Worm (Caenorhabditis elegans): Measurements from ENCODE around the gene C07H6.9.

C07H6.9 gene

ce11 chrIII:7520672-7521071, 21.4 kb upstream of the C07H6.9 start, which contains the start of the genes cux-7 and C07H6.2 (continued):
- TF ChIP-seq swsn-7 (tag; optimal IDR thresholded peaks at IDR 0.05) (peak; percentile 98), snpc-4 (tag; optimal IDR thresholded peaks at IDR 0.05) (peak; percentile 90), unc-62 (GFP tag; optimal IDR thresholded peaks at IDR 0.05) (no peak), ceh-8 (GFP tag; optimal IDR thresholded peaks at IDR 0.05) (peak; percentile 97), mdl-1 (tag; optimal IDR thresholded peaks at IDR 0.05) (peak; percentile 13 to 91), nhr-84 (tag; optimal IDR thresholded peaks at IDR 0.05) (no peak), sptf-1 (tag; optimal IDR thresholded peaks at IDR 0.05) (no peak), ztf-11 (tag; optimal IDR thresholded peaks at IDR 0.05) (peak in 1 of 2 experiments; percentile 100), unc-30 (tag; optimal IDR thresholded peaks at IDR 0.05) (no peak), nhr-77 (tag; optimal IDR thresholded peaks at IDR 0.05) (peak; percentile 63), hlh-4 (tag; optimal IDR thresholded peaks at IDR 0.05) (peak; percentile 97), aha-1 (tag; optimal IDR thresholded peaks at IDR 0.05) (no peak), egl-27 (tag; optimal IDR thresholded peaks at IDR 0.05) (no peak), C16A3.4 (tag; optimal IDR thresholded peaks at IDR 0.05) (peak; percentile 92), xbp-1 (tag; optimal IDR thresholded peaks at IDR 0.05) (peak; percentile 97), pqm-1 (tag; optimal IDR thresholded peaks at IDR 0.05) (no peak), lin-35 (GFP tag; optimal IDR thresholded peaks at IDR 0.05) (peak; percentile 89 to 90), egl-13 (tag; optimal IDR thresholded peaks at IDR 0.05) (peak; percentile 99), fkh-4 (tag; optimal IDR thresholded peaks at IDR 0.05; ENCODE audit: borderline replicate concordance) (peak; percentile 100), ama-1 (optimal IDR thresholded peaks at IDR 0.05) (peak; percentile 62), mef-2 (tag; optimal IDR thresholded peaks at IDR 0.05) (peak; percentile 64), elt-3 (tag; optimal IDR thresholded peaks at IDR 0.05) (peak in 2 of 6 experiments; percentile 89 to 92), blmp-1 (tag; optimal IDR thresholded peaks at IDR 0.05) (peak; percentile 69), lin-13 (GFP tag; optimal IDR thresholded peaks at IDR 0.05) (peak; percentile 92), C34B4.2 (tag; optimal IDR thresholded peaks at IDR 0.05) (peak; percentile 81), ces-1 (GFP tag; optimal IDR thresholded peaks at IDR 0.05) (no peak), ztf-4 (tag; optimal IDR thresholded peaks at IDR 0.05) (peak; percentile 89), sox-4 (tag; optimal IDR thresholded peaks at IDR 0.05) (peak; percentile 99), F16B12.6 (tag; optimal IDR thresholded peaks at IDR 0.05) (peak; percentile 68), zip-4 (GFP tag; optimal IDR thresholded peaks at IDR 0.05) (peak; percentile 97), hpl-2 (GFP tag; optimal IDR thresholded peaks at IDR 0.05) (peak; percentile 61), ceh-88 (GFP tag; IDR thresholded peaks at IDR 0.05) (peak; percentile 89), skn-1 (tag; optimal IDR thresholded peaks at IDR 0.05) (peak; percentile 93), lin-14 (GFP tag; optimal IDR thresholded peaks at IDR 0.05) (peak; percentile 96), vab-15 (tag; optimal IDR thresholded peaks at IDR 0.05) (peak; percentile 94), nhr-71 (tag; optimal IDR thresholded peaks at IDR 0.05) (peak; percentile 99), Y116A8C.19 (tag; optimal IDR thresholded peaks at IDR 0.05; ENCODE audit: borderline replicate concordance) (peak; percentile 100), tbx-2 (tag; optimal IDR thresholded peaks at IDR 0.05) (peak; percentile 99), C04F5.9 (tag; optimal IDR thresholded peaks at IDR 0.05) (peak; percentile 98), tlp-1 (tag; optimal IDR thresholded peaks at IDR 0.05) (no peak), nhr-11 (tag; optimal IDR thresholded peaks at IDR 0.05) (peak; percentile 75), efl-3 (GFP tag; optimal IDR thresholded peaks at IDR 0.05) (peak; percentile 96), pag-3 (tag; optimal IDR thresholded peaks at IDR 0.05; ENCODE audit: borderline replicate concordance, insufficient read depth) (no peak), dpl-1 (GFP tag; optimal IDR thresholded peaks at IDR 0.05) (peak; percentile 79 to 87 (median 87)), ceh-90 (tag; optimal IDR thresholded peaks at IDR 0.05) (peak; percentile 100), nhr-76 (tag; optimal IDR thresholded peaks at IDR 0.05) (no peak), unc-130 (tag; optimal IDR thresholded peaks at IDR 0.05) (peak; percentile 85), jun-1 (tag; optimal IDR thresholded peaks at IDR 0.05) (peak; percentile 89), nhr-12 (tag; optimal IDR thresholded peaks at IDR 0.05) (no peak), snu-23 (GFP tag; optimal IDR thresholded peaks at IDR 0.05) (peak; percentile 98), grh-1 (GFP tag; IDR thresholded peaks at IDR 0.05) (peak; percentile 88), isw-1 (GFP tag; IDR thresholded peaks at IDR 0.05) (peak; percentile 96), ets-5 (GFP tag; IDR thresholded peaks at IDR 0.05) (no peak)
